Fruit fly (Drosophila melanogaster): ENCODE data around the gene eIF3a.

- no peak for TF ChIP-seq CG8478 (optimal IDR thresholded peaks at IDR 0.05)
- TF ChIP-seq CTCF (optimal IDR thresholded peaks at IDR 0.05): no peak
Measured at dm6 chr3R:4445083-4445482, 11.4 kb upstream of the eIF3a start.

All from S2 (cell line).